Worm (Caenorhabditis elegans): ENCODE data around the gene irld-28.
"Not testable (repeated sequence)": the region's sequence is repeated elsewhere in the genome, so short reads cannot be mapped to it uniquely, and the experiment has no call there.

- not testable (repeated sequence) for TF ChIP-seq nhr-11 (tag; optimal IDR thresholded peaks at IDR 0.05); mdl-1 (tag; optimal IDR thresholded peaks at IDR 0.05); lin-13 (GFP tag; optimal IDR thresholded peaks at IDR 0.05); snpc-4 (tag; optimal IDR thresholded peaks at IDR 0.05); hpl-2 (GFP tag; optimal IDR thresholded peaks at IDR 0.05); ama-1 (optimal IDR thresholded peaks at IDR 0.05); mab-9 (GFP tag; IDR thresholded peaks at IDR 0.05); efl-1 (optimal IDR thresholded peaks at IDR 0.05); efl-1 (GFP tag; optimal IDR thresholded peaks at IDR 0.05 in 1 of 2); ztf-4 (tag; optimal IDR thresholded peaks at IDR 0.05); ceh-90 (tag; optimal IDR thresholded peaks at IDR 0.05); hlh-4 (tag; optimal IDR thresholded peaks at IDR 0.05); ceh-82 (tag; optimal IDR thresholded peaks at IDR 0.05); nhr-47 (tag; optimal IDR thresholded peaks at IDR 0.05); nhr-12 (tag; optimal IDR thresholded peaks at IDR 0.05)
Observed at ce11 chrV:2331616-2332015, 4.4 kb downstream of the irld-28 start, which contains the start of gene irld-32.

Measured in whole organism, L1 larva.